Worm (Caenorhabditis elegans): Measurements from ENCODE around the gene nas-25.

ce11 chrII:8806921-8807320 lies 18.9 kb upstream of the nas-25 start, which contains the start of gene pho-13:
- no peak for TF ChIP-seq nhr-11 (tag; optimal IDR thresholded peaks at IDR 0.05)
- no peak for TF ChIP-seq zag-1 (tag; optimal IDR thresholded peaks at IDR 0.05)
